Worm (Caenorhabditis elegans) whole organism, L4/young adult: ENCODE measurements around the gene R09F10.3.
"Not testable (repeated sequence)": the region's sequence is repeated elsewhere in the genome, so short reads cannot be mapped to it uniquely, and the experiment has no call there.

ENCODE experiments used
- W03F9.2 ChIP-seq: fragments of 150-350 bp; optimal IDR thresholded peaks from 2 replicates; lab custom pipeline; 2014; ENCODE audit warnings: missing biosample characterization, missing genetic modification characterization
- dao-5 ChIP-seq: sonication (generic microtip); optimal IDR thresholded peaks from 2 replicates; lab custom pipeline; 2016; ENCODE audit warnings: missing genotype, missing genetic modification characterization, moderate library complexity, missing compliant biosample characterization
- him-1 ChIP-seq: sonication (generic microtip); optimal IDR thresholded peaks from 2 replicates; lab custom pipeline; 2016; ENCODE audit warnings: missing genotype, missing genetic modification reagents, missing genetic modification characterization, missing compliant biosample characterization

Gene R09F10.3

DNA sequence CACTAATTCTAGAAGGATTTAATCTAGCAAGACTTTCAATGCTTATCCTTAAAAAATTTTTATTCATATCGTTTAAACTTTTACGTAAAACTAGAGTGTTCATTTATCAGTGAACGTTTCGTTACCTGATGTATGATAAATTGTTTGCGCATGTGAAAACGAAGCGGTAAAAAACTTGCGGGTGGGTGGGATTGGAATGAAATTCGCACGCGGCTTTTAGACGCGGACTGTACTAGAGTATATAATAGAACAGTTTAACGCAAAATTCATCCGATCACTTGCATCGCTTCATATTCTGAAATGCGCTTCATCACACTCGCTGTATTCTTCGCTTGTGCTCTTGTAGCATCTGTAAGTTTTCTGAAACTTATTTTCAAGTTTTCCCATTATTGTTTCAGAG lies 27.4 kb downstream of the R09F10.3 start, which contains the start of gene abu-9:
abu-9 (plus strand) TSS at position 301 of the 400 bp plus-strand sequence.
- not testable (repeated sequence) for TF ChIP-seq dao-5, him-1, W03F9.2 (tag; lab: Kevin White, UChicago)

DNA sequence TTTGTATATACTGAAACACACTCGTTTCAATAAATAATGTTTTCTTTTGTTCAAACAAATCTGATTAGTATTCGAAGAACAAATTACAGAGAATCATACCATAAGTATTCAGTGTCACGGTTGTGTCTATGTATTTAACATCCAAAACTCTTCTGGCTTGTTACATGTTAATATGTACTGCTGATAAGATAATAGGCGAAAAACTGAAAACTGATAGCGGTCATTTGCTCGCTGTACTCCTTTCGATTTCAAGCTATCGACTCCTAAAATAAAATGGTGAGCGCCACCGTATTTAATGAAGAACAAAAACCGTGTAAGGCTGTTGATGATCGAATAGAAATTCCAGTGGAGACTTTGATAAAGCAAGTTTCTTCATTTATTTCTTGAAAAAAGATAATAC lies 28.9 kb downstream of the R09F10.3 start, which contains the start of gene R09F10.1:
R09F10.1 (plus strand) TSS at position 222 of the 400 bp plus-strand sequence.
- TF ChIP-seq him-1 (tag; lab: Kevin White, UChicago) (no peak), dao-5 (tag; lab: Kevin White, UChicago) (no peak), W03F9.2 (tag; lab: Kevin White, UChicago) (no peak)

- TF ChIP-seq dao-5 (tag; lab: Kevin White, UChicago) = no peak
- no peak for TF ChIP-seq W03F9.2 (tag; lab: Kevin White, UChicago)
- no peak for TF ChIP-seq him-1 (tag; lab: Kevin White, UChicago)
Measured at ce11 chrX:8326394-8326793, 32.0 kb downstream of the R09F10.3 start, which contains the start of gene R09F10.8. R09F10.8 (minus strand) TSS chrX:8326451.

DNA sequence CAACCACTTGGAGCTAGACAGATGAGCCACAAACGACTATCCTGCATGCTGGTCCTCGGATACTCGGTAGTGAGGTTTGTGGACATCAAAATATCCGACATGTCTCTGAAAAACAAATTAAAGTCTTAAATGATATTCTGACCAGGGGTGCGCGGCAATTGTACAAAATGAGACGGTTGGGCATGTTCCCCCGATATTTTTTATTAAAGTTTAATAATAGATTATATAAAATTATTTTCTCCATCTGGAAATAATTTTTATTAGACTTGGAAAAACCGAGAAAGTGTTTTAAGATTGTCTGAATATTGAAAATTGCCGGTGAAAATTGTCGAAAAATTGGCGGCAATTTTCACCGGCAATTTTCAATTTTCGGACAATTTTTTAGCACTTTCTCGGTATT lies 33.4 kb downstream of the R09F10.3 start, which contains the start of gene F55E10.4:
F55E10.4 (minus strand) TSS at position 101 of the 400 bp plus-strand sequence.
- TF ChIP-seq W03F9.2 (tag; lab: Kevin White, UChicago) (no peak), dao-5 (tag; lab: Kevin White, UChicago) (no peak), him-1 (tag; lab: Kevin White, UChicago) (no peak)

- TF ChIP-seq W03F9.2 (tag; lab: Kevin White, UChicago) (no peak), him-1 (tag; lab: Kevin White, UChicago) (no peak), dao-5 (tag; lab: Kevin White, UChicago) (no peak)
Measured at ce11 chrX:8340393-8340792, 46.0 kb downstream of the R09F10.3 start, which contains the start of gene F55E10.2. F55E10.2 (plus strand) TSS chrX:8340693.

DNA sequence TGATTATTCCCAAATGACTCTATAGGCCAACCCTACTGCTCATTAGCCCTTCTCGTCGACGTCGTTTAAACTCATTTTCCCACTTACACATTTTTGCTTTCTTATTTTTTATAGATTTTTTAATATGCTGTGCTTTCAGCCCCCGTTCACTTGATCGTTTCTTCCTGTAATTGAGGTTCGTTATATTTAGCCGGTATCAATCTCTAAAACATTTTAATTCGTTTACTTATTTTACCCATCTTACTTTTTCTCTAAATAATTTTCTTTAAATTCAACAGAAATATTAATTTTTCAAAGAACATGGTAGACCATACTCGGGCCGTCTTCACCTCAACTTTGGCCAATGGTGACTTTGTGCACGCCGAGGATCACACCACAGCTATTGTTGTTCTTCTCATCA lies 47.2 kb downstream of the R09F10.3 start, which contains the start of gene F55E10.1:
F55E10.1 (plus strand) TSS at position 301 of the 400 bp plus-strand sequence.
- TF ChIP-seq dao-5 (tag; lab: Kevin White, UChicago) = no peak

DNA sequence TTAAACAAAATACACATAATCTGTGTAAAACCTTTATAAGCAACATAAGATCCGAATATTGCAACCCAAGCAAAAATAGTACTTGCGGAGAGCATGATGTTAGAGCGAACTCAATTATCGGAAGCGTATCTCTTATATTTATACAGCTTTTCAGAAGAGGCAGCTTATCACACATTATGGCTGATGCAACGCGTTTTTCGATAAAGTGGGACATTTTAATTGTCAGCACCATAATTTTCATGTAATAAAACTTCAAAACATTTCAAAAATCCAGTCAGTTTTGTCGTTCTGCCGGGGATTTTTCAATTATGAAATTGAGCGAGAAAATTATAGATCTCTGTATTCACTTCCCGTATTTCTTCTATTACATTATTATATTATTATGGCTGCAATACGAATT lies 51.8 kb downstream of the R09F10.3 start, which contains the start of gene drd-5:
drd-5 (minus strand) TSS at position 101 of the 400 bp plus-strand sequence.
- TF ChIP-seq him-1 (tag; lab: Kevin White, UChicago) = no peak
- TF ChIP-seq W03F9.2 (tag; lab: Kevin White, UChicago) = no peak
- TF ChIP-seq dao-5 (tag; lab: Kevin White, UChicago) = no peak
